Fruit fly (Drosophila melanogaster): ENCODE measurements around the gene Rpn9.

dm6 chr3R:23781466-23781935 lies 48.2 kb upstream of the Rpn9 start, which contains the start of the genes Nup98-96 and mbc:
- peak; percentile 85 for TF ChIP-seq fru (GFP tag; optimal IDR thresholded peaks at IDR 0.05)
- peak; percentile 80 for TF ChIP-seq OdsH (GFP tag; optimal IDR thresholded peaks at IDR 0.05)
- no peak for TF ChIP-seq dl (GFP tag; optimal IDR thresholded peaks at IDR 0.05; ENCODE audit: insufficient read depth in 1 of 2, partially characterized antibody in 2 of 2)
- TF ChIP-seq CrebA (GFP tag; optimal IDR thresholded peaks at IDR 0.05; ENCODE audit: borderline replicate concordance), result no peak
- peak; percentile 65 for TF ChIP-seq Abd-B (GFP tag; optimal IDR thresholded peaks at IDR 0.05)
- peak; percentile 84 for TF ChIP-seq CG9705 (GFP tag; optimal IDR thresholded peaks at IDR 0.05)
- TF ChIP-seq Dfd (GFP tag; optimal IDR thresholded peaks at IDR 0.05), result no peak

Data from whole organism, wandering third instar larva.